Worm (Caenorhabditis elegans): ENCODE measurements around the gene col-68.

DNA sequence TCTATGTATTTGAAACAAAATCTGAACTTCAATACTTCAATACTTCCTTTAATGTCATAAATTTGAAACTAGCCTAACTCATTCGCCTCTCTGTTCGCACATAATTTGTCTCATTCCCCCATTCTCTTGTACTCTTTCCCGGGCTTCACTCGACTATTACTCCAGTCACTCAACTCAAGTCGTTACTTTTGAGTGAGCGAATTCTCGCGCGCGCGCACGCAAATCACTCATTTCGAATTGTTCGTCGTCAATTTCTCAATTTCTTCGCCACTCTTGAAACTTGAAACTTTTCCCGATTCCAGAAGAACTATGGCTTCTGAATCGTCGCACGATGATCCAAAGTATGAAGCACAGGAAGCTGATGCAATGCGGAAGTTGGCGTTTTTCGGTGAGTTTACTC, at the start of gene col-68:
- TF ChIP-seq nhr-237 (tag; optimal IDR thresholded peaks at IDR 0.05) (no peak), lsy-2 (tag; optimal IDR thresholded peaks at IDR 0.05) (no peak), blmp-1 (tag; optimal IDR thresholded peaks at IDR 0.05) (no peak)

Data from whole organism, mixed stage, embryonic.